Fruit fly (Drosophila melanogaster): Measurements from ENCODE around the gene nAChRbeta3.
A peak's percentile ranks its signal among the peaks of the same experiment; 100 is the strongest.

Gene nAChRbeta3

dm6 chr2L:523165-523835, 21.6 kb upstream of the nAChRbeta3 start:
- TF ChIP-seq CG8159 (tag; optimal IDR thresholded peaks at IDR 0.05) (no peak), Snoo (tag; optimal IDR thresholded peaks at IDR 0.05) (peak; percentile 1), gl (tag; optimal IDR thresholded peaks at IDR 0.05) (no peak), D1 (tag; optimal IDR thresholded peaks at IDR 0.05) (no peak), CG4496 (GFP tag; IDR thresholded peaks at IDR 0.05) (peak; percentile 68; the same call in 2 of the 3 replicates), Pif1A (GFP tag; optimal IDR thresholded peaks at IDR 0.05) (peak; percentile 42), EcR (GFP tag; optimal IDR thresholded peaks at IDR 0.05) (peak; percentile 34), fd96Ca (GFP tag; IDR thresholded peaks at IDR 0.05) (no peak; the same call in 2 of the 3 replicates), Pif1B (GFP tag; optimal IDR thresholded peaks at IDR 0.05) (peak; percentile 10), CG8301 (tag; optimal IDR thresholded peaks at IDR 0.05) (no peak), CG13204 (GFP tag; optimal IDR thresholded peaks at IDR 0.05) (peak; percentile 91), Ets98B (GFP tag; IDR thresholded peaks at IDR 0.05) (peak; percentile 41), CG32121 (GFP tag; IDR thresholded peaks at IDR 0.05) (peak; percentile 39; the same call in 1 of the 2 replicates), CG10348 (GFP tag; IDR thresholded peaks at IDR 0.05) (no peak), CG12605 (GFP tag; IDR thresholded peaks at IDR 0.05) (0 out of 2 replicates have a peak, but pooled peaks have one; percentile 23)

- TF ChIP-seq Pif1B (GFP tag; optimal IDR thresholded peaks at IDR 0.05) = peak; percentile 12
- peak; percentile 16 for TF ChIP-seq CG8301 (tag; optimal IDR thresholded peaks at IDR 0.05)
- peak; percentile 64 for TF ChIP-seq CG4496 (GFP tag; IDR thresholded peaks at IDR 0.05)
- TF ChIP-seq Pif1A (GFP tag; optimal IDR thresholded peaks at IDR 0.05) = peak; percentile 38
- peak; percentile 14 for TF ChIP-seq CG17806 (tag; optimal IDR thresholded peaks at IDR 0.05)
- TF ChIP-seq CG32121 (GFP tag; IDR thresholded peaks at IDR 0.05) = no peak
- peak; percentile 42; the same call in 1 of the 2 replicates for TF ChIP-seq CG12605 (GFP tag; IDR thresholded peaks at IDR 0.05)
- TF ChIP-seq rn (GFP tag; IDR thresholded peaks at IDR 0.05) = no peak
- peak; percentile 28 for TF ChIP-seq CG8159 (tag; optimal IDR thresholded peaks at IDR 0.05)
- peak; percentile 82 for TF ChIP-seq EcR (GFP tag; optimal IDR thresholded peaks at IDR 0.05)
- no peak for TF ChIP-seq D1 (tag; optimal IDR thresholded peaks at IDR 0.05)
- no peak for TF ChIP-seq Ets98B (GFP tag; IDR thresholded peaks at IDR 0.05)
- peak; percentile 55; the same call in 2 of the 3 replicates for TF ChIP-seq fd96Ca (GFP tag; IDR thresholded peaks at IDR 0.05)
- TF ChIP-seq Snoo (tag; optimal IDR thresholded peaks at IDR 0.05) = peak; percentile 12
- TF ChIP-seq CG9948 (tag; optimal IDR thresholded peaks at IDR 0.05) = no peak
- TF ChIP-seq CG13204 (GFP tag; optimal IDR thresholded peaks at IDR 0.05) = peak; percentile 88
- TF ChIP-seq CG15710 (tag; optimal IDR thresholded peaks at IDR 0.05) = no peak
- peak; percentile 65 for TF ChIP-seq gl (tag; optimal IDR thresholded peaks at IDR 0.05)
- no peak for TF ChIP-seq CG10348 (GFP tag; IDR thresholded peaks at IDR 0.05)
- peak; percentile 37 for TF ChIP-seq CG14655 (GFP tag; optimal IDR thresholded peaks at IDR 0.05)
- TF ChIP-seq CG34367 (tag; optimal IDR thresholded peaks at IDR 0.05) = no peak
Observed at dm6 chr2L:524515-524920, 20.4 kb upstream of the nAChRbeta3 start.

dm6 chr2L:525547-526180, 19.3 kb upstream of the nAChRbeta3 start:
- TF ChIP-seq Pif1B (GFP tag; optimal IDR thresholded peaks at IDR 0.05) (no peak), fd96Ca (GFP tag; IDR thresholded peaks at IDR 0.05) (no peak), rn (GFP tag; IDR thresholded peaks at IDR 0.05) (no peak), Snoo (tag; optimal IDR thresholded peaks at IDR 0.05) (no peak), CG32121 (GFP tag; IDR thresholded peaks at IDR 0.05) (no peak), CG15710 (tag; optimal IDR thresholded peaks at IDR 0.05) (no peak), CG14655 (GFP tag; optimal IDR thresholded peaks at IDR 0.05) (no peak), CG13204 (GFP tag; optimal IDR thresholded peaks at IDR 0.05) (no peak), CG4496 (GFP tag; IDR thresholded peaks at IDR 0.05) (no peak), CG8301 (tag; optimal IDR thresholded peaks at IDR 0.05) (no peak), CG17806 (tag; optimal IDR thresholded peaks at IDR 0.05) (no peak), Ets98B (GFP tag; IDR thresholded peaks at IDR 0.05) (no peak), Pif1A (GFP tag; optimal IDR thresholded peaks at IDR 0.05) (no peak)

dm6 chr2L:526192-526923, 18.6 kb upstream of the nAChRbeta3 start:
- TF ChIP-seq CG8159 (tag; optimal IDR thresholded peaks at IDR 0.05) = peak; percentile 32
- no peak for TF ChIP-seq Pif1B (GFP tag; optimal IDR thresholded peaks at IDR 0.05)
- no peak for TF ChIP-seq Pif1A (GFP tag; optimal IDR thresholded peaks at IDR 0.05)
- peak; percentile 3 for TF ChIP-seq CG14655 (GFP tag; optimal IDR thresholded peaks at IDR 0.05)
- TF ChIP-seq Snoo (tag; optimal IDR thresholded peaks at IDR 0.05) = peak; percentile 18
- TF ChIP-seq D1 (tag; optimal IDR thresholded peaks at IDR 0.05) = no peak

- TF ChIP-seq Snoo (tag; optimal IDR thresholded peaks at IDR 0.05) (no peak), CG14655 (GFP tag; optimal IDR thresholded peaks at IDR 0.05) (no peak), CG8159 (tag; optimal IDR thresholded peaks at IDR 0.05) (no peak), Ets98B (GFP tag; IDR thresholded peaks at IDR 0.05) (no peak), CG9948 (tag; optimal IDR thresholded peaks at IDR 0.05) (peak; percentile 27), EcR (GFP tag; optimal IDR thresholded peaks at IDR 0.05) (no peak), rn (GFP tag; IDR thresholded peaks at IDR 0.05) (no peak), CG4496 (GFP tag; IDR thresholded peaks at IDR 0.05) (no peak), gl (tag; optimal IDR thresholded peaks at IDR 0.05) (no peak), CG8301 (tag; optimal IDR thresholded peaks at IDR 0.05) (peak; percentile 0), CG17806 (tag; optimal IDR thresholded peaks at IDR 0.05) (no peak)
Observed at dm6 chr2L:526924-527307, 18.0 kb upstream of the nAChRbeta3 start.

Data from whole organism, pupa.